Fruit fly (Drosophila melanogaster): ENCODE data around the gene Gr10b.
A peak's percentile ranks its signal among the peaks of the same experiment; 100 is the strongest.

Gene Gr10b

DNA sequence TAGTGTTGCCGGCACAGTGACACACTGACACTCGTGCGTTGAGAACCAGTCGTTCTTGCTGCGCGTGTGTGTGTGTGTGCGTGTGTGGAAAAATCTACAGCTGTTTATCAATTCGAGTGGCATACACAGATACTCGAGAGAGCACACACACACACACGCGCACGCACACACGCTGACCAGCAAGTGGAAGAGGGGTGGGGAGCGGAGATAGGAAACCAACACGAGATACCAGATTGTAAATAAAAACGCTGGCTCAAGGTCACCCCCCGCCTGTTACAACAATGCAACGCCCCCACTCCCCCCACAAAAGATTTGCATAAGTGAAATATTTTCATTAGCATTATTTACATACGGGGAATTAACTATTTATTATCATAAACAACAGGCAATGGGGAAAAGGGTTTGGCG is 14.3 kb upstream of the Gr10b start (continued):
- TF ChIP-seq nom (GFP tag; optimal IDR thresholded peaks at IDR 0.05) (no peak), B-H2 (GFP tag; optimal IDR thresholded peaks at IDR 0.05) (no peak), CG10979 (tag; optimal IDR thresholded peaks at IDR 0.05) (no peak), CG2678 (tag; optimal IDR thresholded peaks at IDR 0.05) (peak; percentile 62), Max (GFP tag; optimal IDR thresholded peaks at IDR 0.05) (no peak), Stat92E (GFP tag; optimal IDR thresholded peaks at IDR 0.05) (no peak), CG11695 (GFP tag; IDR thresholded peaks at IDR 0.05) (no peak), CG9609 (GFP tag; optimal IDR thresholded peaks at IDR 0.05) (no peak), Vsx1 (GFP tag; optimal IDR thresholded peaks at IDR 0.05) (peak; percentile 53), CG8281 (tag; optimal IDR thresholded peaks at IDR 0.05) (peak; percentile 18), dati (GFP tag; IDR thresholded peaks at IDR 0.05) (no peak), br (optimal IDR thresholded peaks at IDR 0.05) (no peak), dimm (GFP tag; IDR thresholded peaks at IDR 0.05) (no peak), CG10565 (GFP tag; optimal IDR thresholded peaks at IDR 0.05) (no peak), NFAT (GFP tag; IDR thresholded peaks at IDR 0.05) (peak; percentile 54; the same call in 1 of the 2 replicates), vnd (GFP tag; IDR thresholded peaks at IDR 0.05; ENCODE audit: partially characterized antibody) (peak; percentile 52; the same call in 2 of the 3 replicates), Bdp1 (GFP tag; optimal IDR thresholded peaks at IDR 0.05) (no peak), CG1233 (GFP tag; optimal IDR thresholded peaks at IDR 0.05) (peak; percentile 14), Sox100B (GFP tag; optimal IDR thresholded peaks at IDR 0.05) (peak; percentile 47), CG14050 (GFP tag; IDR thresholded peaks at IDR 0.05) (no peak), CG11085 (GFP tag; IDR thresholded peaks at IDR 0.05) (no peak), CG12236 (GFP tag; optimal IDR thresholded peaks at IDR 0.05) (no peak), Atf6 (GFP tag; IDR thresholded peaks at IDR 0.05) (0 out of 2 replicates have a peak, but pooled peaks have one; percentile 36), CG17186 (GFP tag; optimal IDR thresholded peaks at IDR 0.05) (no peak), CG14014 (GFP tag; IDR thresholded peaks at IDR 0.05) (no peak; the same call in 1 of the 2 replicates), Dbx (GFP tag; IDR thresholded peaks at IDR 0.05) (0 out of 3 replicates have a peak, but pooled peaks have one; percentile 41), pzg (GFP tag; optimal IDR thresholded peaks at IDR 0.05) (no peak), grau (tag; optimal IDR thresholded peaks at IDR 0.05) (peak; percentile 18), Sox102F (GFP tag; optimal IDR thresholded peaks at IDR 0.05) (no peak), Hr78 (GFP tag; optimal IDR thresholded peaks at IDR 0.05) (peak in 1 of 2 experiments; percentile 23), Mrtf (GFP tag; IDR thresholded peaks at IDR 0.05) (no peak), Lim3 (GFP tag; IDR thresholded peaks at IDR 0.05) (no peak), CG12219 (GFP tag; optimal IDR thresholded peaks at IDR 0.05) (peak; percentile 41), HHEX (GFP tag; optimal IDR thresholded peaks at IDR 0.05) (peak; percentile 66), CG7987 (GFP tag; optimal IDR thresholded peaks at IDR 0.05) (peak; percentile 19), Awh (GFP tag; IDR thresholded peaks at IDR 0.05) (no peak), Myb (GFP tag; optimal IDR thresholded peaks at IDR 0.05) (no peak), Doc2 (GFP tag; IDR thresholded peaks at IDR 0.05) (no peak), amos (GFP tag; IDR thresholded peaks at IDR 0.05; ENCODE audit: partially characterized antibody) (no peak), chm (GFP tag; IDR thresholded peaks at IDR 0.05) (no peak; the same call in 1 of the 2 replicates), ems (GFP tag; optimal IDR thresholded peaks at IDR 0.05) (no peak), CG16863 (GFP tag; optimal IDR thresholded peaks at IDR 0.05) (no peak), Abd-B (GFP tag; optimal IDR thresholded peaks at IDR 0.05) (no peak), MTF-1 (GFP tag; optimal IDR thresholded peaks at IDR 0.05; ENCODE audit: borderline replicate concordance) (peak; percentile 29), sr (GFP tag; IDR thresholded peaks at IDR 0.05) (no peak), hth (optimal IDR thresholded peaks at IDR 0.05) (no peak), dmrt11E (tag; optimal IDR thresholded peaks at IDR 0.05) (peak; percentile 21), otp (GFP tag; IDR thresholded peaks at IDR 0.05) (0 out of 3 replicates have a peak, but pooled peaks have one; percentile 24), CG13775 (GFP tag; optimal IDR thresholded peaks at IDR 0.05) (no peak), Dek (tag; optimal IDR thresholded peaks at IDR 0.05) (peak; percentile 4), CG4424 (GFP tag; optimal IDR thresholded peaks at IDR 0.05) (no peak)
